Fruit fly (Drosophila melanogaster) whole organism, embryonic: ENCODE measurements around the gene Rai1.

Experiments
- ATbp ChIP-seq: fragments of 200-800 bp; sonication (Bioruptor generic); optimal IDR thresholded peaks from 2 replicates; lab custom pipeline; 2017; ENCODE audit warnings: missing biosample characterization, mild to moderate bottlenecking, missing genetic modification characterization, missing genetic modification reagents
- Atf-2 ChIP-seq: fragments of 200-800 bp; sonication (Bioruptor generic); optimal IDR thresholded peaks from 2 replicates; lab custom pipeline; 2016; ENCODE audit warnings: missing biosample characterization, missing genetic modification characterization
- Awh ChIP-seq: fragments of 200-800 bp; sonication (Bioruptor generic); IDR thresholded peaks from 2 replicates; pipeline ENCODE4, ENCODE4 v1.3.6; 2022; ENCODE audit warnings: missing biosample characterization, missing genetic modification characterization
- BtbVII ChIP-seq: fragments of 200-800 bp; sonication (Bioruptor generic); optimal IDR thresholded peaks from 3 replicates; lab custom pipeline; 2017; ENCODE audit warnings: missing biosample characterization, mild to moderate bottlenecking, missing genetic modification characterization
- CG10274 ChIP-seq: fragments of 200-800 bp; sonication (Bioruptor generic); optimal IDR thresholded peaks from 3 replicates; lab custom pipeline; 2017; ENCODE audit warnings: missing biosample characterization, mild to moderate bottlenecking, missing genetic modification characterization
- CG11398 ChIP-seq: fragments of 200-800 bp; sonication (Bioruptor generic); optimal IDR thresholded peaks from 2 replicates; lab custom pipeline; 2016; ENCODE audit warnings: missing biosample characterization, missing genetic modification characterization
- CG12219 ChIP-seq: fragments of 200-800 bp; sonication (Bioruptor generic); optimal IDR thresholded peaks from 3 replicates; lab custom pipeline; 2018; ENCODE audit warnings: missing biosample characterization, mild to moderate bottlenecking, missing genetic modification characterization
- CG15011 ChIP-seq: fragments of 200-800 bp; sonication (Bioruptor generic); optimal IDR thresholded peaks from 3 replicates; lab custom pipeline; 2018; ENCODE audit warnings: missing biosample characterization, mild to moderate bottlenecking, missing genetic modification characterization
- CG15073 ChIP-seq: fragments of 200-800 bp; sonication (Bioruptor generic); optimal IDR thresholded peaks from 2 replicates; lab custom pipeline; 2016; ENCODE audit warnings: missing biosample characterization, missing genetic modification characterization
- CG15269 ChIP-seq: fragments of 200-800 bp; sonication (Bioruptor generic); optimal IDR thresholded peaks from 2 replicates; lab custom pipeline; 2018; ENCODE audit warnings: missing biosample characterization, mild to moderate bottlenecking, missing genetic modification characterization, moderate library complexity
- CG17612 ChIP-seq: fragments of 200-800 bp; sonication (Bioruptor generic); IDR thresholded peaks from 2 replicates; pipeline ENCODE4 v1.3.6; 2022; ENCODE audit warnings: missing biosample characterization, missing genetic modification characterization
- CG17829 ChIP-seq: fragments of 200-800 bp; optimal IDR thresholded peaks from 2 replicates; lab custom pipeline; 2019; ENCODE audit warnings: missing biosample characterization, mild to moderate bottlenecking, missing genetic modification characterization, moderate library complexity
- CG2202 ChIP-seq: fragments of 200-800 bp; sonication (Bioruptor generic); optimal IDR thresholded peaks from 2 replicates; lab custom pipeline; 2018; ENCODE audit warnings: missing biosample characterization, mild to moderate bottlenecking, missing genetic modification characterization
- CG2678 ChIP-seq: fragments of 200-800 bp; sonication (Bioruptor generic); optimal IDR thresholded peaks from 3 replicates; lab custom pipeline; 2019; ENCODE audit warnings: missing biosample characterization, mild to moderate bottlenecking, missing genetic modification characterization, moderate library complexity
- CG30403 ChIP-seq: fragments of 200-800 bp; sonication (Bioruptor generic); optimal IDR thresholded peaks from 3 replicates; lab custom pipeline; 2016; ENCODE audit warnings: missing biosample characterization, missing genetic modification characterization
- CG33213 ChIP-seq: fragments of 200-800 bp; sonication (Bioruptor generic); optimal IDR thresholded peaks from 3 replicates; lab custom pipeline; 2016; ENCODE audit warnings: missing biosample characterization, missing genetic modification characterization
- CG34224 ChIP-seq: fragments of 200-800 bp; sonication (Bioruptor generic); IDR thresholded peaks from 3 replicates; pipeline ENCODE4 v1.3.6; 2022; ENCODE audit warnings: missing biosample characterization, missing genetic modification characterization; ENCODE audit not compliant: partially characterized antibody
- CG3847 ChIP-seq: fragments of 200-800 bp; sonication (Bioruptor generic); IDR thresholded peaks from 2 replicates; pipeline ENCODE4 v1.3.6; 2022; ENCODE audit warnings: missing biosample characterization, missing genetic modification characterization
- CG3995 ChIP-seq: fragments of 200-800 bp; sonication (Bioruptor generic); optimal IDR thresholded peaks from 3 replicates; lab custom pipeline; 2016; ENCODE audit warnings: missing biosample characterization, missing genetic modification characterization
- CG4328 ChIP-seq: fragments of 200-800 bp; sonication (Bioruptor generic); optimal IDR thresholded peaks from 3 replicates; lab custom pipeline; 2017; ENCODE audit warnings: missing biosample characterization, missing genetic modification reagents, missing genetic modification characterization
- CG4730 ChIP-seq: fragments of 200-800 bp; sonication (Bioruptor generic); IDR thresholded peaks from 2 replicates; pipeline ENCODE4 v1.3.6; 2022; ENCODE audit warnings: missing biosample characterization, missing genetic modification characterization
- CG6175 ChIP-seq: fragments of 200-800 bp; sonication (Bioruptor generic); IDR thresholded peaks from 3 replicates; pipeline ENCODE4 v1.3.6; 2022; ENCODE audit warnings: missing biosample characterization, missing genetic modification characterization
- CG7357 ChIP-seq: fragments of 200-800 bp; sonication (Bioruptor generic); IDR thresholded peaks from 3 replicates; pipeline ENCODE4 v1.3.6; 2022; ENCODE audit warnings: missing biosample characterization, missing genetic modification characterization
- CG8944 ChIP-seq: fragments of 200-800 bp; sonication (Bioruptor generic); optimal IDR thresholded peaks from 3 replicates; lab custom pipeline; 2016; ENCODE audit warnings: missing biosample characterization, missing genetic modification characterization
- CG9437 ChIP-seq: fragments of 200-800 bp; sonication (Bioruptor generic); optimal IDR thresholded peaks from 2 replicates; lab custom pipeline; 2018; ENCODE audit warnings: missing biosample characterization, mild to moderate bottlenecking, missing genetic modification characterization
- CG9876 ChIP-seq: fragments of 200-800 bp; sonication (Bioruptor generic); optimal IDR thresholded peaks from 2 replicates; lab custom pipeline; 2016; ENCODE audit warnings: missing biosample characterization, missing genetic modification characterization
- CG9932 ChIP-seq: fragments of 200-800 bp; sonication (Bioruptor generic); IDR thresholded peaks from 2 replicates; pipeline ENCODE4 v1.3.6; 2022; ENCODE audit warnings: missing biosample characterization, missing genetic modification characterization
- Dfd ChIP-seq, 2 experiments: fragments of >200 bp; optimal IDR thresholded peaks; 2 replicates each; lab custom pipeline; 2017; ENCODE audit warnings: missing biosample characterization in 2 of 2, missing genetic modification characterization in 2 of 2
- Drgx ChIP-seq: fragments of 200-800 bp; sonication (Bioruptor generic); IDR thresholded peaks from 2 replicates; pipeline ENCODE4 v1.3.6; 2022; ENCODE audit warnings: missing biosample characterization, missing genetic modification characterization
- ERR ChIP-seq: fragments of 200-800 bp; sonication (Bioruptor generic); optimal IDR thresholded peaks from 2 replicates; lab custom pipeline; 2016; ENCODE audit warnings: missing biosample characterization, missing genetic modification characterization
- GATAe ChIP-seq: fragments of 200-800 bp; sonication (Bioruptor generic); conservative IDR thresholded peaks from 2 replicates; pipeline ENCODE4 v1.3.6; 2022; ENCODE audit warnings: missing biosample characterization, missing genetic modification characterization
- Gsc ChIP-seq: fragments of 200-800 bp; sonication (Bioruptor generic); IDR thresholded peaks from 2 replicates; pipeline ENCODE4 v1.3.6; 2022; ENCODE audit warnings: missing biosample characterization, missing genetic modification characterization
- Hr3 ChIP-seq: fragments of 200-800 bp; sonication (Bioruptor generic); optimal IDR thresholded peaks from 3 replicates; lab custom pipeline; 2016; ENCODE audit warnings: missing biosample characterization, missing genetic modification characterization
- Med ChIP-seq: fragments of 200-800 bp; sonication (Bioruptor generic); peaks from one replicate; lab custom pipeline; 2016; ENCODE audit warnings: missing biosample characterization, missing genetic modification characterization, mild to moderate bottlenecking, inconsistent platforms, moderate library complexity
- Nf-YA ChIP-seq: fragments of 200-800 bp; sonication (Bioruptor generic); IDR thresholded peaks from 2 replicates; pipeline ENCODE4 v1.3.6; 2022; ENCODE audit warnings: missing biosample characterization, missing genetic modification characterization
- Nf-YB ChIP-seq: fragments of 200-800 bp; sonication (Bioruptor generic); optimal IDR thresholded peaks from 3 replicates; lab custom pipeline; 2019; ENCODE audit warnings: missing biosample characterization, mild to moderate bottlenecking, missing genetic modification characterization, moderate library complexity
- Oli ChIP-seq: fragments of 200-800 bp; sonication (Bioruptor generic); optimal IDR thresholded peaks from 2 replicates; lab custom pipeline; 2018; ENCODE audit warnings: missing biosample characterization, mild to moderate bottlenecking, missing genetic modification characterization, moderate library complexity
- Poxn ChIP-seq: fragments of 200-800 bp; sonication (Bioruptor generic); IDR thresholded peaks from 2 replicates; pipeline ENCODE4 v1.3.6; 2022; ENCODE audit warnings: missing biosample characterization, missing genetic modification characterization
- Sox102F ChIP-seq: fragments of 200-800 bp; sonication (Bioruptor generic); optimal IDR thresholded peaks from 2 replicates; lab custom pipeline; 2018; ENCODE audit warnings: missing biosample characterization, mild to moderate bottlenecking, missing genetic modification characterization, moderate library complexity
- cad ChIP-seq: fragments of >200 bp; optimal IDR thresholded peaks from 2 replicates; lab custom pipeline; 2017; ENCODE audit warnings: missing biosample characterization, missing genetic modification characterization
- corto ChIP-seq: fragments of 200-800 bp; sonication (Bioruptor generic); optimal IDR thresholded peaks from 2 replicates; lab custom pipeline; 2016; ENCODE audit warnings: missing biosample characterization, mild to moderate bottlenecking, missing genetic modification characterization, moderate library complexity
- gsb ChIP-seq: fragments of 200-800 bp; sonication (Bioruptor generic); IDR thresholded peaks from 2 replicates; pipeline ENCODE4 v1.3.6; 2022; ENCODE audit warnings: missing biosample characterization, missing genetic modification characterization
- inv ChIP-seq: fragments of 200-800 bp; sonication (Bioruptor generic); IDR thresholded peaks from 2 replicates; pipeline ENCODE4 v1.3.6; 2022; ENCODE audit warnings: missing biosample characterization, missing genetic modification characterization; ENCODE audit not compliant: partially characterized antibody
- ken ChIP-seq: fragments of 200-800 bp; sonication (Bioruptor generic); IDR thresholded peaks from 3 replicates; pipeline ENCODE4 v1.3.6; 2022; ENCODE audit warnings: missing biosample characterization, missing genetic modification characterization
- kni ChIP-seq: fragments of 200-800 bp; sonication (Bioruptor generic); optimal IDR thresholded peaks from 3 replicates; lab custom pipeline; 2017; ENCODE audit warnings: mild to moderate bottlenecking, missing biosample characterization, missing genetic modification reagents, missing genetic modification characterization
- nerfin-1 ChIP-seq: fragments of 200-800 bp; sonication (Bioruptor generic); optimal IDR thresholded peaks from 3 replicates; lab custom pipeline; 2019; ENCODE audit warnings: missing biosample characterization, mild to moderate bottlenecking, missing genetic modification characterization, moderate library complexity
- org-1 ChIP-seq: fragments of 200-800 bp; sonication (Bioruptor generic); optimal IDR thresholded peaks from 2 replicates; lab custom pipeline; 2017; ENCODE audit warnings: missing biosample characterization, missing genetic modification characterization
- otp ChIP-seq: fragments of 200-800 bp; sonication (Bioruptor generic); IDR thresholded peaks from 3 replicates; pipeline ENCODE4, ENCODE4 v1.3.6; 2022; ENCODE audit warnings: missing biosample characterization, missing genetic modification characterization
- slp2 ChIP-seq: fragments of 200-800 bp; sonication (Bioruptor generic); optimal IDR thresholded peaks from 2 replicates; lab custom pipeline; 2016; ENCODE audit warnings: missing biosample characterization, missing genetic modification characterization
- sna ChIP-seq: fragments of 200-800 bp; sonication (Bioruptor generic); IDR thresholded peaks from 2 replicates; pipeline ENCODE4 v1.3.6; 2022; ENCODE audit warnings: missing biosample characterization, missing genetic modification characterization; ENCODE audit not compliant: partially characterized antibody
- so ChIP-seq: fragments of 200-800 bp; sonication (Bioruptor generic); IDR thresholded peaks from 3 replicates; pipeline ENCODE4 v1.3.6; 2022; ENCODE audit warnings: missing biosample characterization, missing genetic modification characterization
- ssp ChIP-seq: fragments of 200-800 bp; sonication (Bioruptor generic); IDR thresholded peaks from 2 replicates; pipeline ENCODE4 v1.3.6; 2022; ENCODE audit warnings: missing biosample characterization, missing genetic modification characterization
- wdn ChIP-seq: fragments of 200-800 bp; sonication (Bioruptor generic); IDR thresholded peaks from 2 replicates; pipeline ENCODE4 v1.3.6; 2022; ENCODE audit warnings: missing biosample characterization, missing genetic modification characterization

Rai1 gene

dm6 chrX:16768770-16769169 lies 34.4 kb downstream of the Rai1 start (continued):
- TF ChIP-seq slp2 (GFP tag; lab: Kevin White, UChicago) (no peak), Atf-2 (GFP tag; lab: Kevin White, UChicago) (no peak), CG15073 (GFP tag; lab: Kevin White, UChicago) (no peak), CG6175 (GFP tag; lab: Robert Waterston, UW) (no peak), Oli (tag; lab: Kevin White, UChicago) (peak; percentile 37), otp (GFP tag; lab: Robert Waterston, UW) (no peak), Awh (GFP tag; lab: Robert Waterston, UW) (no peak), CG4730 (no peak), gsb (GFP tag; lab: Robert Waterston, UW) (no peak), Hr3 (GFP tag; lab: Kevin White, UChicago) (peak; percentile 39), org-1 (GFP tag; lab: Kevin White, UChicago) (no peak), kni (GFP tag; lab: Kevin White, UChicago) (no peak), CG33213 (GFP tag; lab: Kevin White, UChicago) (no peak), CG9932 (GFP tag; lab: Robert Waterston, UW) (no peak), Drgx (GFP tag; lab: Robert Waterston, UW) (no peak), CG17829 (tag; lab: Kevin White, UChicago) (peak; percentile 37), sna (GFP tag; lab: Robert Waterston, UW) (no peak), CG3995 (GFP tag; lab: Kevin White, UChicago) (no peak), CG12219 (GFP tag; lab: Kevin White, UChicago) (no peak), BtbVII (GFP tag; lab: Kevin White, UChicago) (no peak), corto (GFP tag; lab: Kevin White, UChicago) (no peak), nerfin-1 (tag; lab: Kevin White, UChicago) (no peak), Sox102F (GFP tag; lab: Kevin White, UChicago) (peak; percentile 24), CG8944 (GFP tag; lab: Kevin White, UChicago) (no peak), CG34224 (no peak), CG9437 (GFP tag; lab: Kevin White, UChicago) (no peak), CG2678 (tag; lab: Kevin White, UChicago) (peak; percentile 52), CG17612 (no peak), Gsc (GFP tag; lab: Robert Waterston, UW) (no peak), CG10274 (GFP tag; lab: Kevin White, UChicago) (no peak), Dfd (GFP tag; optimal IDR thresholded peaks at IDR 0.05; lab: Kevin White, UChicago) (no peak), so (no peak), CG4328 (GFP tag; lab: Kevin White, UChicago) (no peak), cad (GFP tag; lab: Kevin White, UChicago) (no peak), CG7357 (GFP tag; lab: Robert Waterston, UW) (no peak), inv (GFP tag; lab: Robert Waterston, UW) (no peak), ssp (GFP tag; lab: Robert Waterston, UW) (no peak), Med (peak; percentile 32), Nf-YA (no peak), Poxn (GFP tag; lab: Robert Waterston, UW) (no peak), ATbp (peak; percentile 14), CG15269 (tag; lab: Kevin White, UChicago) (peak; percentile 27), CG30403 (GFP tag; lab: Kevin White, UChicago) (no peak), ken (GFP tag; lab: Robert Waterston, UW) (no peak), ERR (GFP tag; lab: Kevin White, UChicago) (no peak), CG9876 (GFP tag; lab: Kevin White, UChicago) (no peak), Nf-YB (GFP tag; lab: Kevin White, UChicago) (no peak), CG11398 (GFP tag; lab: Kevin White, UChicago) (no peak), CG15011 (GFP tag; lab: Kevin White, UChicago) (no peak), GATAe (no peak), CG3847 (GFP tag; lab: Robert Waterston, UW) (no peak), CG2202 (no peak), wdn (GFP tag; lab: Robert Waterston, UW) (no peak)
